Fruit fly (Drosophila melanogaster): Measurements from ENCODE around the gene CG43342.

Gene CG43342

DNA sequence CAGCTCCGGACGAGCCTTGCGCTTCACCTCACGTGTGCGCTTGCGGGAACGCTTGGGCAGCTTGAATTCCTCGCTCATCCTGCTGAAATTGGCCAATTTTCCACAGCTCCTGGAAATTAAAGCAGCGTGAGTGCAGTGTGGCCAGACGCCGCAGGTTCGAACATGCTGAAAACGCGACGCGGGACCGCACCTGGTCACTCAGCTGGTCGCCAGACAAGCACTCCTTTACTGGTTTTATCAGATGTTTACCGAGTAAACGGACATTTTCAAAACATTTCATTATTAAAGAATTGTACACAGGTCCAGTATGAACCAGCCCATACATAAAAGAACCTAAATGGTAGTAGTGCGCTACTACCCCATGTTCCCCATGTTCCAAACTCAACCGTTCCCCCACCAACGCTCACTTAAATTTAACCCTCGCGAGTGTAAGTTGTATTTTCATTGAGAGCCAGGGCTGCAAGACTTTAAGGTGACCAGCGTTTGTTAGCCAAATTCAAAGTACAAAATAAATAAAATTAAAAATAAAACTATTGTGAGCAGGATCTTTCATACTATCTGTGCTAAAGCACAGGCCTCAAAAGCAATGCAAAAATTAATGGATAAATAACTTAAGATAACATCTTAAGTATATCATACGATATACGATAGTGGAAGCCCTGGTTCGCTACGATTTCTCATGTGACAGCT, 18.8 kb upstream of the CG43342 start, which contains the start of the genes JMJD6, CG7071 and Muted (continued):
- TF ChIP-seq CG11762 (GFP tag; optimal IDR thresholded peaks at IDR 0.05; ENCODE audit: insufficient read depth): peak; percentile 58
- TF ChIP-seq ss (GFP tag; optimal IDR thresholded peaks at IDR 0.05): peak; percentile 61 to 68
- peak; percentile 76 for TF ChIP-seq CG10669 (GFP tag; optimal IDR thresholded peaks at IDR 0.05)
- peak; percentile 87 for TF ChIP-seq CG6163 (GFP tag; IDR thresholded peaks at IDR 0.05)
- TF ChIP-seq CG32006 (GFP tag; optimal IDR thresholded peaks at IDR 0.05): peak; percentile 85
- peak; percentile 90 for TF ChIP-seq pdm3 (GFP tag; optimal IDR thresholded peaks at IDR 0.05)
- peak; percentile 93 for TF ChIP-seq lz (GFP tag; optimal IDR thresholded peaks at IDR 0.05)
- TF ChIP-seq acj6 (GFP tag; optimal IDR thresholded peaks at IDR 0.05): peak; percentile 87
- TF ChIP-seq Eip78C (GFP tag): peak; percentile 95
- peak; percentile 84 for TF ChIP-seq CG15336 (GFP tag; IDR thresholded peaks at IDR 0.05)
- TF ChIP-seq CG9139 (GFP tag; optimal IDR thresholded peaks at IDR 0.05): no peak
- TF ChIP-seq Met (GFP tag; optimal IDR thresholded peaks at IDR 0.05): peak; percentile 91
- peak; percentile 86 for TF ChIP-seq CG6792 (GFP tag; optimal IDR thresholded peaks at IDR 0.05)
- peak; percentile 83 for TF ChIP-seq Sox15 (GFP tag; optimal IDR thresholded peaks at IDR 0.05)
- peak; percentile 88 for TF ChIP-seq Ets21C (GFP tag; optimal IDR thresholded peaks at IDR 0.05)
- TF ChIP-seq CG31627 (GFP tag; optimal IDR thresholded peaks at IDR 0.05): peak; percentile 92
- TF ChIP-seq CG4318 (GFP tag; optimal IDR thresholded peaks at IDR 0.05): peak; percentile 78
- TF ChIP-seq dac (GFP tag; optimal IDR thresholded peaks at IDR 0.05): peak; percentile 72
- TF ChIP-seq eg (GFP tag; IDR thresholded peaks at IDR 0.05): peak; percentile 90
- TF ChIP-seq CG6808 (GFP tag; optimal IDR thresholded peaks at IDR 0.05): peak; percentile 74
- TF ChIP-seq CG6854 (GFP tag; optimal IDR thresholded peaks at IDR 0.05): peak; percentile 60
- peak; percentile 80 for TF ChIP-seq net (GFP tag; optimal IDR thresholded peaks at IDR 0.05)
- peak; percentile 88 for TF ChIP-seq Eip93F (GFP tag; optimal IDR thresholded peaks at IDR 0.05)
- TF ChIP-seq achi (GFP tag; optimal IDR thresholded peaks at IDR 0.05): peak; percentile 96
- TF ChIP-seq CG3032 (tag; optimal IDR thresholded peaks at IDR 0.05): peak; percentile 78
- TF ChIP-seq CG3919 (GFP tag; optimal IDR thresholded peaks at IDR 0.05): peak; percentile 88
- peak; percentile 88 for TF ChIP-seq Eip75B (GFP tag; optimal IDR thresholded peaks at IDR 0.05)

DNA sequence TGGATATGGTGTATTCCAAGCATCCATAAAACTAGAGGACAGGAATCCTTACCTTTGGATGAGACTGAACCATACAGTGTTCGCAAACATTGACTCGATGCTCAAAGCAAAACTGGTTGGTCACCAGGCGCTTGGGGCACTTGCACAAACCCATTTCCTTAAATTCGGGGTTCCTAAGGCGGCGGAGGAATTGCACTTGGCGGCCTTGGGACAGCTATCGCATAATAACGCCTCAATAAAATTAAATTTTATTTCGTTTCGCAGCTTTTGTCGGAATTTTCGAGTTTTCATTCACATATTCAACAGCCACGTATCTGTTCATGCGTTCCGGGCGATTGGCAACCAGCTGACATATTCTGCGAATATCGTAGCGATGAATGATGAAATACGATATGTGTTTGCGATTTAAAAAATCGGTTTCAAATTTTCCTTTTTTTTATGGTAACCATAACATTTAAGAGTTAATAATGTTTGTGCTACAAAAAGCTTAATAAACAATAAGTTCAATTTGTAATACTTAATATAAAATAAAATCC, 15.4 kb upstream of the CG43342 start, which contains the start of gene CG5382:
Gene CG5382, minus strand, starts transcription at position 324 of the 536 bp plus-strand sequence.
- TF ChIP-seq Ets21C (GFP tag; optimal IDR thresholded peaks at IDR 0.05): no peak

DNA sequence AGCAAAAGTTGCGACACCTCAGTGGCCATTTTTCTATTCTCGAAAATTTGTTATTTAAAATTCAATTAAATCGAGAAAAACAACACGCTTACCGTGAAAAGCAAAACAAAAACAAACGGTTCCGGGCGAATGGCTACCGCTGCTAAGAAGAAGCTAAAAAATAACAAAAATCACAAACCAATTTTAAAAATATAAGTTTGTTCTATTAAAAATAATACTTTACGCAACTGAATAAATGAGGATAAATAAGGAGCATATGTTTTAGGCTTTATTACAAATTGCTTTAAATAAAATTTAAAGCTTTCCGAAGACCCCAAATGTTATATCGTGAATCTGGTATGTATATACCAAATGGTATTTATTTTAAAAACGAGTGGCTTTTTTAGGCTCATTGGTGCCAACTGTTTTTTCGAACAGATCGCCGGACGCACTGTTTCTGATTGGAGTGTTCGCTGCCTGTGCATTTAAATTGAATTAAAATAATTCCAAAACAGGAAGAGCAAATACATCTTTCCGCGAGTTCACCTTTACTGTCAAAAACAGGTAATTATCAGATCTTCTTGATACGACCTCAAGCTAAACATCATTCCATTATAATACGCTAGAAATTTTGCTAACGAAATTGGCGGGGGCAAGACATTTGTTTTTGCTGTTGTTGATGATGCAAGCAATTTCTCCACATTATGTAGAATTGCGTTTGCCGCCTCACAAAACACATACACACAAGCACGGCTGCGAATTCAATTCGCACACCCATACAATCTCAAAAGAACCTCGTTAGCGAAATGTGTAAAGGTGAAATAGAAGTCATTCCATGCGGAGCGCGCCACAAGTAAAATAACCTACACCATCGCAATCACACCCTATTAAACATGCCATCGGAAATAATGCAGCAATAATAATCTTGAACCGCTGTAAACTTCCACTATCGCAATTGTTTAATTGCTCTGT, 13.7 kb upstream of the CG43342 start, which contains the start of the genes Polr3F and PyK:
Gene Polr3F, minus strand, starts transcription at position 248 of the 951 bp plus-strand sequence.
Gene PyK, plus strand, starts transcription at position 411 of the 951 bp plus-strand sequence.
- TF ChIP-seq CG34406 (GFP tag; optimal IDR thresholded peaks at IDR 0.05) (no peak), topi (GFP tag; optimal IDR thresholded peaks at IDR 0.05) (peak; percentile 39), salr (GFP tag; optimal IDR thresholded peaks at IDR 0.05) (no peak), fd85E (GFP tag; optimal IDR thresholded peaks at IDR 0.05) (no peak), Hr4 (GFP tag; optimal IDR thresholded peaks at IDR 0.05) (peak; percentile 49), dac (GFP tag; optimal IDR thresholded peaks at IDR 0.05) (peak; percentile 30), spab (GFP tag; optimal IDR thresholded peaks at IDR 0.05) (no peak), CG11762 (GFP tag; optimal IDR thresholded peaks at IDR 0.05; ENCODE audit: insufficient read depth) (no peak), CG4318 (GFP tag; optimal IDR thresholded peaks at IDR 0.05) (no peak), achi (GFP tag; optimal IDR thresholded peaks at IDR 0.05) (peak; percentile 12), esn (GFP tag; optimal IDR thresholded peaks at IDR 0.05) (peak; percentile 46), Gug (GFP tag; IDR thresholded peaks at IDR 0.05) (no peak), Hr39 (GFP tag; optimal IDR thresholded peaks at IDR 0.05) (peak; percentile 20), lz (GFP tag; optimal IDR thresholded peaks at IDR 0.05) (peak; percentile 36), CG6276 (GFP tag; optimal IDR thresholded peaks at IDR 0.05) (peak; percentile 41), CG6808 (GFP tag; optimal IDR thresholded peaks at IDR 0.05) (peak; percentile 59), CG7368 (GFP tag; optimal IDR thresholded peaks at IDR 0.05) (no peak), Sox14 (GFP tag; optimal IDR thresholded peaks at IDR 0.05) (peak; percentile 47), CG3032 (tag; optimal IDR thresholded peaks at IDR 0.05) (peak; percentile 41), CG10631 (GFP tag; optimal IDR thresholded peaks at IDR 0.05) (no peak), CG9139 (GFP tag; optimal IDR thresholded peaks at IDR 0.05) (no peak), CG32006 (GFP tag; optimal IDR thresholded peaks at IDR 0.05) (peak; percentile 55), CG6163 (GFP tag; IDR thresholded peaks at IDR 0.05) (peak; percentile 67; the same call in 2 of the 3 replicates), CG8119 (GFP tag; IDR thresholded peaks at IDR 0.05) (peak; percentile 62; the same call in 2 of the 3 replicates), ss (GFP tag; optimal IDR thresholded peaks at IDR 0.05) (peak in 1 of 2 experiments; percentile 32), Eip75B (GFP tag; optimal IDR thresholded peaks at IDR 0.05) (peak; percentile 16), CG1621 (tag; optimal IDR thresholded peaks at IDR 0.05) (peak; percentile 52)
